Worm (Caenorhabditis elegans) whole organism, L4 larva: ENCODE measurements around the gene ceh-83.
"Not testable (repeated sequence)": the region's sequence is repeated elsewhere in the genome, so short reads cannot be mapped to it uniquely, and the experiment has no call there.

Experiments used
- F26F4.8 ChIP-seq: fragments of 200-800 bp; sonication (Bioruptor generic); conservative IDR thresholded peaks from 2 replicates; pipeline ENCODE4 v1.3.6; 2022; ENCODE audit warnings: missing genetic modification characterization, missing compliant biosample characterization
- F44E2.7 ChIP-seq: fragments of 200-800 bp; sonication (Bioruptor generic); IDR thresholded peaks from 2 replicates; pipeline ENCODE4 v2.1.2; 2022; ENCODE audit warnings: missing genetic modification characterization, missing compliant biosample characterization
- R02D3.7 ChIP-seq: fragments of 150-350 bp; sonication (generic microtip); optimal IDR thresholded peaks from 3 replicates; lab custom pipeline; 2014; ENCODE audit warnings: missing biosample characterization, missing genetic modification characterization
- aha-1 ChIP-seq: fragments of 150-350 bp; peaks from one replicate; lab custom pipeline; 2014; ENCODE audit warnings: missing biosample characterization, missing genetic modification characterization
- ceh-20 ChIP-seq: fragments of 200-800 bp; sonication (Bioruptor generic); IDR thresholded peaks from 2 replicates; pipeline ENCODE4 v1.3.6; 2022; ENCODE audit warnings: missing genetic modification reagents, missing genetic modification characterization, missing compliant biosample characterization
- ceh-44 ChIP-seq: fragments of 200-800 bp; sonication (Bioruptor generic); IDR thresholded peaks from 2 replicates; pipeline ENCODE4 v1.3.6; 2022; ENCODE audit warnings: missing genetic modification reagents, missing genetic modification characterization, missing compliant biosample characterization
- ceh-82 ChIP-seq: sonication (generic microtip); optimal IDR thresholded peaks from 2 replicates; lab custom pipeline; 2017; ENCODE audit warnings: missing biosample characterization, missing genetic modification characterization
- daf-16 ChIP-seq, 3 experiments: sonication (generic microtip); optimal IDR thresholded peaks; 2 replicates each; lab custom pipeline; 2016 to 2017; ENCODE audit warnings: missing genetic modification characterization in 3 of 3, missing genetic modification reagents in 3 of 3, mild to moderate bottlenecking in 2 of 3, missing compliant biosample characterization in 2 of 3, missing biosample characterization in 1 of 3, moderate library complexity in 1 of 3
- daf-8 ChIP-seq: fragments of 200-800 bp; sonication (Bioruptor generic); IDR thresholded peaks from 2 replicates; pipeline ENCODE4 v1.3.6; 2022; ENCODE audit warnings: missing genetic modification characterization, missing compliant biosample characterization
- dmd-6 ChIP-seq: fragments of 200-800 bp; sonication (Bioruptor generic); IDR thresholded peaks from 2 replicates; pipeline ENCODE4 v1.3.6; 2022; ENCODE audit warnings: missing genetic modification reagents, missing genetic modification characterization, missing compliant biosample characterization
- duxl-1 ChIP-seq: sonication (generic microtip); optimal IDR thresholded peaks from 2 replicates; lab custom pipeline; 2016; ENCODE audit warnings: mild to moderate bottlenecking, missing genetic modification characterization, moderate library complexity, missing compliant biosample characterization; ENCODE audit not compliant: poor library complexity
- dve-1 ChIP-seq: sonication (generic microtip); optimal IDR thresholded peaks from 2 replicates; lab custom pipeline; 2017; ENCODE audit warnings: antibody characterized with exemption, mild to moderate bottlenecking, missing genetic modification characterization, missing compliant biosample characterization; ENCODE audit not compliant: insufficient read depth
- egl-27 ChIP-seq: sonication (generic microtip); optimal IDR thresholded peaks from 3 replicates; lab custom pipeline; 2017; ENCODE audit warnings: missing biosample characterization, missing genetic modification reagents, missing genetic modification characterization
- egl-43 ChIP-seq: fragments of 200-800 bp; sonication (Bioruptor generic); IDR thresholded peaks from 2 replicates; pipeline ENCODE4 v1.3.6; 2022; ENCODE audit warnings: missing genetic modification reagents, missing genetic modification characterization, missing compliant biosample characterization
- fos-1 ChIP-seq: fragments of 150-350 bp; optimal IDR thresholded peaks from 2 replicates; lab custom pipeline; 2014; ENCODE audit warnings: missing biosample characterization, missing genetic modification characterization
- hlh-11 ChIP-seq: fragments of 200-800 bp; sonication (Bioruptor generic); optimal IDR thresholded peaks from 2 replicates; lab custom pipeline; 2018; ENCODE audit warnings: mild to moderate bottlenecking, missing genetic modification characterization, missing compliant biosample characterization
- jun-1 ChIP-seq: fragments of 150-350 bp; optimal IDR thresholded peaks from 2 replicates; lab custom pipeline; 2014; ENCODE audit warnings: missing biosample characterization, missing genetic modification reagents, missing genetic modification characterization
- lim-7 ChIP-seq: fragments of 200-800 bp; sonication (Bioruptor generic); IDR thresholded peaks from 2 replicates; pipeline ENCODE4 v1.3.6; 2022; ENCODE audit warnings: missing genetic modification characterization, missing compliant biosample characterization
- lin-13 ChIP-seq: fragments of 150-350 bp; optimal IDR thresholded peaks from 2 replicates; lab custom pipeline; 2014; ENCODE audit warnings: missing biosample characterization, missing genetic modification reagents, missing genetic modification characterization
- lin-15B ChIP-seq: fragments of 150-350 bp; sonication (generic microtip); optimal IDR thresholded peaks from 3 replicates; lab custom pipeline; 2014; ENCODE audit warnings: missing biosample characterization, missing genetic modification characterization
- lin-38 ChIP-seq: fragments of 200-800 bp; sonication (Bioruptor generic); IDR thresholded peaks from 2 replicates; pipeline ENCODE4 v1.3.6; 2022; ENCODE audit warnings: missing genetic modification reagents, missing genetic modification characterization, missing compliant biosample characterization
- mes-2 ChIP-seq: sonication (generic microtip); optimal IDR thresholded peaks from 2 replicates; lab custom pipeline; 2016; ENCODE audit warnings: missing genotype, mild to moderate bottlenecking, missing genetic modification characterization, missing compliant biosample characterization; ENCODE audit not compliant: poor library complexity, severe bottlenecking
- nhr-28 ChIP-seq: fragments of 150-350 bp; optimal IDR thresholded peaks from 2 replicates; lab custom pipeline; 2014; ENCODE audit warnings: missing biosample characterization, missing genetic modification characterization
- php-3 ChIP-seq: fragments of 200-800 bp; sonication (Bioruptor generic); IDR thresholded peaks from 2 replicates; pipeline ENCODE4 v1.3.6; 2022; ENCODE audit warnings: missing genetic modification reagents, missing genetic modification characterization, missing compliant biosample characterization
- pqm-1 ChIP-seq: sonication (generic microtip); optimal IDR thresholded peaks from 2 replicates; lab custom pipeline; 2017; ENCODE audit warnings: missing biosample characterization, missing genetic modification characterization
- snpc-4 ChIP-seq: fragments of 150-350 bp; optimal IDR thresholded peaks from 2 replicates; lab custom pipeline; 2014; ENCODE audit warnings: missing biosample characterization, missing genetic modification characterization
- tra-1 ChIP-seq: fragments of 200-800 bp; sonication (Bioruptor generic); IDR thresholded peaks from 2 replicates; pipeline ENCODE4 v1.3.6; 2022; ENCODE audit warnings: missing genetic modification reagents, missing genetic modification characterization, missing compliant biosample characterization
- unc-39 ChIP-seq: sonication (generic microtip); optimal IDR thresholded peaks from 2 replicates; lab custom pipeline; 2017; ENCODE audit warnings: missing biosample characterization, missing genetic modification characterization
- unc-62 ChIP-seq, 3 experiments: fragments of 150-350 bp in 1 of 3; sonication (generic microtip); optimal IDR thresholded peaks in 2 of 3; peaks in 1 of 3; 1 replicate in 1 of 3; 2 replicates in 2 of 3; lab custom pipeline; 2014 to 2017; ENCODE audit warnings: missing biosample characterization in 3 of 3, missing genetic modification characterization in 3 of 3, missing genetic modification reagents in 3 of 3, missing genotype in 1 of 3
- zfp-2 ChIP-seq: sonication (generic microtip); optimal IDR thresholded peaks from 2 replicates; lab custom pipeline; 2016; ENCODE audit warnings: mild to moderate bottlenecking, missing genetic modification characterization, missing compliant biosample characterization

ceh-83 gene

ce11 chrII:1771785-1772184 lies 35.5 kb upstream of the ceh-83 start, which contains the start of gene math-3:
Gene math-3, plus strand, starts transcription at chrII:1772085.
- peak in 1 of 2 experiments; percentile 46 for TF ChIP-seq unc-62 (GFP tag; optimal IDR thresholded peaks at IDR 0.05 in 1 of 2; lab: Kevin White, UChicago)
- no peak for TF ChIP-seq unc-62 (tag; optimal IDR thresholded peaks at IDR 0.05; lab: Kevin White, UChicago)
- no peak for TF ChIP-seq egl-27 (tag; lab: Kevin White, UChicago)
- no peak for TF ChIP-seq ceh-20

ce11 chrII:1771347-1771746 lies 35.0 kb upstream of the ceh-83 start, which contains the start of gene math-26:
Gene math-26, plus strand, starts transcription at chrII:1771647.
- TF ChIP-seq tra-1 (GFP tag; lab: Robert Waterston, UW); lim-7 (GFP tag; lab: Robert Waterston, UW); ceh-82 (tag; lab: Kevin White, UChicago): not testable (repeated sequence)

- TF ChIP-seq daf-16 (GFP tag; optimal IDR thresholded peaks at IDR 0.05; lab: Kevin White, UChicago): not testable (repeated sequence)
- TF ChIP-seq daf-16 (tag; optimal IDR thresholded peaks at IDR 0.05; lab: Kevin White, UChicago) (peak; percentile 57), dmd-6 (GFP tag; lab: Robert Waterston, UW) (0 out of 2 replicates have a peak, but pooled peaks have one; percentile 19), aha-1 (tag; lab: Kevin White, UChicago) (peak; percentile 15), pqm-1 (tag; lab: Kevin White, UChicago) (peak; percentile 66), nhr-28 (tag; lab: Kevin White, UChicago) (peak; percentile 95), php-3 (GFP tag; lab: Robert Waterston, UW) (peak; percentile 37; the same call in 1 of the 2 replicates), hlh-11 (tag; lab: Kevin White, UChicago) (peak; percentile 58)
These were observed 31.1 kb upstream of the ceh-83 start for ce11 chrII:1767458-1767857.

- TF ChIP-seq egl-43 (no peak), unc-62 (GFP tag; optimal IDR thresholded peaks at IDR 0.05 in 1 of 2; lab: Kevin White, UChicago) (peak in 1 of 2 experiments; percentile 93), unc-62 (tag; optimal IDR thresholded peaks at IDR 0.05; lab: Kevin White, UChicago) (no peak), ceh-44 (GFP tag; lab: Robert Waterston, UW) (no peak)
These were observed 30.4 kb upstream of the ceh-83 start for ce11 chrII:1766715-1767114.

- TF ChIP-seq aha-1 (tag; lab: Kevin White, UChicago) (peak; percentile 55), jun-1 (no peak), duxl-1 (no peak)
These were observed 26.7 kb upstream of the ceh-83 start, which contains the start of gene math-28 for ce11 chrII:1763072-1763471. Gene math-28, plus strand, starts transcription at chrII:1763372.

ce11 chrII:1761564-1761963 lies 25.2 kb upstream of the ceh-83 start, which contains the start of gene F36H5.4:
Gene F36H5.4, plus strand, starts transcription at chrII:1761864.
- TF ChIP-seq F44E2.7 (no peak), fos-1 (tag; lab: Kevin White, UChicago) (no peak), zfp-2 (tag; lab: Kevin White, UChicago) (no peak), jun-1 (no peak), F26F4.8 (GFP tag; lab: Robert Waterston, UW) (no peak), snpc-4 (tag; lab: Kevin White, UChicago) (no peak), daf-8 (no peak), tra-1 (GFP tag; lab: Robert Waterston, UW) (no peak), unc-39 (no peak), lin-38 (no peak), mes-2 (no peak), R02D3.7 (tag; lab: Kevin White, UChicago) (no peak), dve-1 (tag; lab: Kevin White, UChicago) (no peak), lin-15B (tag; lab: Kevin White, UChicago) (no peak), lin-13 (GFP tag; lab: Kevin White, UChicago) (no peak)
